Fruit fly (Drosophila melanogaster): ENCODE results near the gene ATPsynE.

Gene ATPsynE

dm6 chr3R:14356619-14357018 is 29.9 kb downstream of the ATPsynE start (continued):
- TF ChIP-seq CG18619 (GFP tag; optimal IDR thresholded peaks at IDR 0.05) (no peak), Side (GFP tag; optimal IDR thresholded peaks at IDR 0.05) (no peak), sob (GFP tag; IDR thresholded peaks at IDR 0.05) (peak; percentile 49; the same call in 1 of the 2 replicates), CG31441 (GFP tag; IDR thresholded peaks at IDR 0.05) (no peak), Fer3 (tag; optimal IDR thresholded peaks at IDR 0.05) (peak; percentile 19), CG12299 (tag; optimal IDR thresholded peaks at IDR 0.05) (no peak), nmo (GFP tag; optimal IDR thresholded peaks at IDR 0.05) (peak; percentile 14), dimm (GFP tag; IDR thresholded peaks at IDR 0.05) (peak; percentile 27; the same call in 1 of the 2 replicates), lilli (GFP tag; optimal IDR thresholded peaks at IDR 0.05) (peak; percentile 39), CG3407 (GFP tag; optimal IDR thresholded peaks at IDR 0.05) (no peak), CG10274 (GFP tag; optimal IDR thresholded peaks at IDR 0.05) (no peak), Hr51 (GFP tag; optimal IDR thresholded peaks at IDR 0.05) (peak in 1 of 2 experiments; percentile 41), knrl (GFP tag; IDR thresholded peaks at IDR 0.05; ENCODE audit: partially characterized antibody) (no peak), CG3726 (GFP tag; IDR thresholded peaks at IDR 0.05) (0 out of 3 replicates have a peak, but pooled peaks have one; percentile 40), ssp (GFP tag; IDR thresholded peaks at IDR 0.05) (no peak), Hey (tag; optimal IDR thresholded peaks at IDR 0.05) (no peak), CG9609 (GFP tag; optimal IDR thresholded peaks at IDR 0.05) (peak; percentile 15), CG10366 (GFP tag; IDR thresholded peaks at IDR 0.05) (peak; percentile 44; the same call in 1 of the 2 replicates), CG17829 (tag; optimal IDR thresholded peaks at IDR 0.05) (no peak), cato (GFP tag; optimal IDR thresholded peaks at IDR 0.05; ENCODE audit: borderline replicate concordance) (no peak), CG13775 (GFP tag; optimal IDR thresholded peaks at IDR 0.05) (peak; percentile 1), al (GFP tag; IDR thresholded peaks at IDR 0.05) (peak; percentile 32; the same call in 1 of the 2 replicates), CG14014 (GFP tag; IDR thresholded peaks at IDR 0.05) (0 out of 2 replicates have a peak, but pooled peaks have one; percentile 25), CG9876 (GFP tag; optimal IDR thresholded peaks at IDR 0.05) (no peak), CG14860 (GFP tag; IDR thresholded peaks at IDR 0.05; ENCODE audit: partially characterized antibody) (no peak), CG13424 (tag; optimal IDR thresholded peaks at IDR 0.05) (peak; percentile 5), CG2889 (GFP tag; IDR thresholded peaks at IDR 0.05) (0 out of 3 replicates have a peak, but pooled peaks have one; percentile 6), CG10654 (GFP tag; optimal IDR thresholded peaks at IDR 0.05) (no peak), CG12236 (GFP tag; optimal IDR thresholded peaks at IDR 0.05) (no peak), MESR4 (GFP tag; optimal IDR thresholded peaks at IDR 0.05) (no peak), CG9932 (GFP tag; IDR thresholded peaks at IDR 0.05) (peak; percentile 42), amos (GFP tag; IDR thresholded peaks at IDR 0.05; ENCODE audit: partially characterized antibody) (no peak), NK7.1 (GFP tag; optimal IDR thresholded peaks at IDR 0.05) (peak; percentile 29), CoRest (tag; optimal IDR thresholded peaks at IDR 0.05) (no peak), HLH4C (GFP tag; IDR thresholded peaks at IDR 0.05; ENCODE audit: partially characterized antibody) (no peak), slbo (GFP tag; IDR thresholded peaks at IDR 0.05) (peak; percentile 62), Ets65A (GFP tag) (peak; percentile 3), seq (GFP tag; IDR thresholded peaks at IDR 0.05) (peak; percentile 54; the same call in 1 of the 2 replicates), unc-4 (GFP tag; IDR thresholded peaks at IDR 0.05; ENCODE audit: partially characterized antibody) (no peak), CG11085 (GFP tag; IDR thresholded peaks at IDR 0.05) (no peak; the same call in 1 of the 2 replicates), nom (GFP tag; optimal IDR thresholded peaks at IDR 0.05) (peak; percentile 2), bab2 (GFP tag; optimal IDR thresholded peaks at IDR 0.05) (peak; percentile 54), CG18011 (GFP tag; optimal IDR thresholded peaks at IDR 0.05) (no peak), CG10565 (GFP tag; optimal IDR thresholded peaks at IDR 0.05) (no peak), Ssrp (tag; optimal IDR thresholded peaks at IDR 0.05) (no peak), CG1792 (GFP tag; optimal IDR thresholded peaks at IDR 0.05) (no peak), bsh (GFP tag; optimal IDR thresholded peaks at IDR 0.05) (peak in 1 of 2 experiments; percentile 29), chn (GFP tag; optimal IDR thresholded peaks at IDR 0.05) (peak; percentile 2), gcm (GFP tag; optimal IDR thresholded peaks at IDR 0.05) (no peak), ham (GFP tag; IDR thresholded peaks at IDR 0.05) (no peak)
